Fruit fly (Drosophila melanogaster) whole organism, embryonic: ENCODE results near the gene CG14694.

Source experiments
- CG15601 ChIP-seq: fragments of 200-800 bp; sonication (Bioruptor generic); optimal IDR thresholded peaks from 3 replicates; lab custom pipeline; 2019; ENCODE audit warnings: missing biosample characterization, mild to moderate bottlenecking, missing genetic modification characterization, moderate library complexity
- CG17385 ChIP-seq: fragments of 200-800 bp; sonication (Bioruptor generic); optimal IDR thresholded peaks from 3 replicates; lab custom pipeline; 2018; ENCODE audit warnings: missing biosample characterization, mild to moderate bottlenecking, missing genetic modification characterization
- Doc3 ChIP-seq: fragments of 200-800 bp; sonication (Bioruptor generic); IDR thresholded peaks from 3 replicates; pipeline ENCODE4 v1.3.6; 2022; ENCODE audit warnings: missing biosample characterization, missing genetic modification characterization; ENCODE audit not compliant: partially characterized antibody
- ash1 ChIP-seq: fragments of 200-800 bp; sonication (Bioruptor generic); optimal IDR thresholded peaks from 2 replicates; lab custom pipeline; 2018; ENCODE audit warnings: missing biosample characterization, mild to moderate bottlenecking, missing genetic modification characterization
- h ChIP-seq: fragments of >200 bp; optimal IDR thresholded peaks from 2 replicates; lab custom pipeline; 2017
- nerfin-1 ChIP-seq: fragments of 200-800 bp; sonication (Bioruptor generic); optimal IDR thresholded peaks from 3 replicates; lab custom pipeline; 2019; ENCODE audit warnings: missing biosample characterization, mild to moderate bottlenecking, missing genetic modification characterization, moderate library complexity
- nerfin-2 ChIP-seq: fragments of 200-800 bp; sonication (Bioruptor generic); IDR thresholded peaks from 2 replicates; pipeline ENCODE4 v1.3.6; 2022; ENCODE audit warnings: missing biosample characterization, missing genetic modification characterization; ENCODE audit not compliant: partially characterized antibody
- shn ChIP-seq: fragments of 200-800 bp; sonication (Bioruptor generic); optimal IDR thresholded peaks from 3 replicates; lab custom pipeline; 2016; ENCODE audit warnings: missing biosample characterization, missing genetic modification characterization

DNA sequence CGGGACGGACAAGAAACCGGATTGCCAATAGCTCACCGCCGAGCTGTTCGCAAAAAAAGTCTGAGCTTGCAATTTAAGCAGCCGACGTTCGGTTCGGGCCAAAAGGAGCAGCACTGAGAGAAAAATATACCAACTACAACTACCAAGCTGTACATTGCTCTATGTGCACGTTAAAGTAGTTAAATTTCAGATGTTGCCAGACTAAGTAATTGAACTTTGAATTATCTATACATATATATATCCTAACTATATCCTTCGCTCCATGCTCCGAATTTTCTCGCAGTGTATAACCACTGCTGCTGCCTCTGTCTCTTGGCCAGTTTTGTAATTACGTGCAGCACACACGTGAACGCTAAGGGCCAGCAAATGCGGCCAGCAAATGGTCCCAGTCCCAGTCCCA is 24.7 kb downstream of the CG14694 start:
- no peak for TF ChIP-seq h
- no peak for TF ChIP-seq nerfin-2 (GFP tag; lab: Robert Waterston, UW)
- no peak for TF ChIP-seq ash1 (GFP tag; lab: Kevin White, UChicago)
- no peak for TF ChIP-seq CG17385
- TF ChIP-seq nerfin-1, result no peak
- no peak for TF ChIP-seq CG15601
- TF ChIP-seq Doc3 (GFP tag; lab: Robert Waterston, UW), result no peak
- no peak for TF ChIP-seq shn (GFP tag; lab: Kevin White, UChicago)
